Worm (Caenorhabditis elegans) whole organism, L1 larva: ENCODE data around the gene H40L08.7.

Experiments
- Y116A8C.19 ChIP-seq: sonication (generic microtip); optimal IDR thresholded peaks from 2 replicates; lab custom pipeline; 2016; ENCODE audit warnings: missing compliant biosample characterization, missing genetic modification characterization, borderline replicate concordance
- aly-2 ChIP-seq: fragments of 150-350 bp; optimal IDR thresholded peaks from 2 replicates; lab custom pipeline; 2014; ENCODE audit warnings: missing biosample characterization, missing genetic modification characterization
- ceh-82 ChIP-seq, 3 experiments: fragments of 150-350 bp in 1 of 3; sonication (generic microtip) in 2 of 3; optimal IDR thresholded peaks; 2 replicates each; lab custom pipeline; 2014 to 2017; ENCODE audit warnings: missing biosample characterization in 3 of 3, missing genetic modification characterization in 3 of 3
- dsc-1 ChIP-seq: sonication (generic microtip); optimal IDR thresholded peaks from 2 replicates; lab custom pipeline; 2016; ENCODE audit warnings: mild to moderate bottlenecking, missing genetic modification characterization, missing compliant biosample characterization
- efl-1 ChIP-seq, 4 experiments: fragments of 150-350 bp; optimal IDR thresholded peaks in 3 of 4; peaks in 1 of 4; 1 replicate in 1 of 4; 2 replicates in 3 of 4; lab custom pipeline; 2014; ENCODE audit warnings: missing biosample characterization in 2 of 4, missing genetic modification characterization in 2 of 4, missing genetic modification reagents in 2 of 4
- egl-13 ChIP-seq: sonication (generic microtip); optimal IDR thresholded peaks from 2 replicates; lab custom pipeline; 2016; ENCODE audit warnings: missing genotype, missing genetic modification reagents, missing genetic modification characterization, missing compliant biosample characterization
- fkh-4 ChIP-seq: sonication (generic microtip); optimal IDR thresholded peaks from 2 replicates; lab custom pipeline; 2016; ENCODE audit warnings: missing compliant biosample characterization, missing genetic modification characterization, borderline replicate concordance
- fkh-8 ChIP-seq: sonication (generic microtip); optimal IDR thresholded peaks from 2 replicates; lab custom pipeline; 2016; ENCODE audit warnings: mild to moderate bottlenecking, missing genetic modification characterization, missing compliant biosample characterization
- fos-1 ChIP-seq: fragments of 150-350 bp; optimal IDR thresholded peaks from 2 replicates; lab custom pipeline; 2014; ENCODE audit warnings: missing biosample characterization, missing genetic modification characterization
- grh-1 ChIP-seq: fragments of 200-800 bp; sonication (Bioruptor generic); IDR thresholded peaks from 2 replicates; pipeline ENCODE4 v1.3.6; 2022; ENCODE audit warnings: missing genetic modification reagents, missing genetic modification characterization, missing compliant biosample characterization
- hlh-17 ChIP-seq: fragments of 200-800 bp; sonication (Bioruptor generic); optimal IDR thresholded peaks from 2 replicates; lab custom pipeline; 2018; ENCODE audit warnings: missing genetic modification characterization, mild to moderate bottlenecking, missing compliant biosample characterization, moderate library complexity, borderline replicate concordance
- hpl-2 ChIP-seq: fragments of 150-350 bp; optimal IDR thresholded peaks from 2 replicates; lab custom pipeline; 2014; ENCODE audit warnings: missing biosample characterization, missing genetic modification reagents, missing genetic modification characterization
- irx-1 ChIP-seq: sonication (generic microtip); optimal IDR thresholded peaks from 2 replicates; lab custom pipeline; 2016; ENCODE audit warnings: missing genetic modification characterization, missing compliant biosample characterization
- lin-14 ChIP-seq: fragments of 200-800 bp; sonication (Bioruptor generic); optimal IDR thresholded peaks from 2 replicates; lab custom pipeline; 2018; ENCODE audit warnings: mild to moderate bottlenecking, missing genetic modification characterization, moderate library complexity, missing compliant biosample characterization
- lin-35 ChIP-seq, 2 experiments: fragments of 150-350 bp; optimal IDR thresholded peaks; 2 replicates each; lab custom pipeline; 2014; ENCODE audit warnings: missing biosample characterization in 2 of 2, missing genetic modification characterization in 2 of 2, missing genetic modification reagents in 2 of 2
- lir-3 ChIP-seq: sonication (generic microtip); optimal IDR thresholded peaks from 2 replicates; lab custom pipeline; 2016; ENCODE audit warnings: mild to moderate bottlenecking, missing genetic modification characterization, moderate library complexity, missing compliant biosample characterization; ENCODE audit not compliant: poor library complexity
- lsy-2 ChIP-seq, 2 experiments: fragments of 150-350 bp; optimal IDR thresholded peaks; 2 replicates each; lab custom pipeline; 2014; ENCODE audit warnings: missing biosample characterization in 2 of 2, missing genetic modification characterization in 2 of 2
- mdl-1 ChIP-seq, 2 experiments: fragments of 150-350 bp; optimal IDR thresholded peaks; 2 replicates each; lab custom pipeline; 2014 to 2017; ENCODE audit warnings: missing biosample characterization in 2 of 2, missing genetic modification characterization in 2 of 2, inconsistent platforms in 1 of 2
- mef-2 ChIP-seq: fragments of 150-350 bp; optimal IDR thresholded peaks from 2 replicates; lab custom pipeline; 2014; ENCODE audit warnings: missing biosample characterization, missing genetic modification characterization
- nhr-11 ChIP-seq: fragments of 150-350 bp; optimal IDR thresholded peaks from 2 replicates; lab custom pipeline; 2014; ENCODE audit warnings: missing biosample characterization, missing genetic modification characterization
- nhr-12 ChIP-seq: sonication (generic microtip); optimal IDR thresholded peaks from 2 replicates; lab custom pipeline; 2017; ENCODE audit warnings: missing biosample characterization, missing genetic modification characterization
- nhr-20 ChIP-seq: sonication (generic microtip); optimal IDR thresholded peaks from 2 replicates; lab custom pipeline; 2016; ENCODE audit warnings: mild to moderate bottlenecking, missing genetic modification characterization, missing compliant biosample characterization
- nhr-237 ChIP-seq: fragments of 150-350 bp; optimal IDR thresholded peaks from 2 replicates; lab custom pipeline; 2014; ENCODE audit warnings: missing biosample characterization, missing genetic modification characterization
- nhr-47 ChIP-seq: sonication (generic microtip); optimal IDR thresholded peaks from 2 replicates; lab custom pipeline; 2016; ENCODE audit warnings: mild to moderate bottlenecking, missing genetic modification characterization, moderate library complexity, missing compliant biosample characterization
- nhr-71 ChIP-seq: sonication (generic microtip); optimal IDR thresholded peaks from 2 replicates; lab custom pipeline; 2016; ENCODE audit warnings: mild to moderate bottlenecking, missing genetic modification characterization, moderate library complexity, missing compliant biosample characterization
- nhr-84 ChIP-seq: sonication (generic microtip); optimal IDR thresholded peaks from 2 replicates; lab custom pipeline; 2017; ENCODE audit warnings: missing biosample characterization, missing genetic modification characterization
- nhr-85 ChIP-seq: sonication (generic microtip); peaks from one replicate; lab custom pipeline; 2016; ENCODE audit warnings: missing genetic modification characterization, inconsistent platforms, missing compliant biosample characterization
- pax-3 ChIP-seq: fragments of 200-800 bp; sonication (Bioruptor generic); optimal IDR thresholded peaks from 2 replicates; lab custom pipeline; 2018; ENCODE audit warnings: mild to moderate bottlenecking, missing genetic modification characterization, moderate library complexity, missing compliant biosample characterization
- rnt-1 ChIP-seq: sonication (generic microtip); optimal IDR thresholded peaks from 2 replicates; lab custom pipeline; 2016; ENCODE audit warnings: mild to moderate bottlenecking, missing genetic modification characterization, moderate library complexity, missing compliant biosample characterization
- snu-23 ChIP-seq: sonication (generic microtip); optimal IDR thresholded peaks from 2 replicates; lab custom pipeline; 2016; ENCODE audit warnings: missing genetic modification characterization, missing compliant biosample characterization
- zag-1 ChIP-seq: fragments of 150-350 bp; optimal IDR thresholded peaks from 2 replicates; lab custom pipeline; 2014; ENCODE audit warnings: missing biosample characterization, missing genetic modification characterization
- ztf-4 ChIP-seq: fragments of 150-350 bp; optimal IDR thresholded peaks from 2 replicates; lab custom pipeline; 2014; ENCODE audit warnings: missing biosample characterization, missing genetic modification characterization

Gene H40L08.7

ce11 chrX:15039696-15040212 is 37.8 kb downstream of the H40L08.7 start:
- TF ChIP-seq snu-23: peak; percentile 10
- TF ChIP-seq fos-1 (tag; lab: Kevin White, UChicago): no peak
- peak in 1 of 2 experiments; percentile 1 for TF ChIP-seq lin-35 (GFP tag; optimal IDR thresholded peaks at IDR 0.05; lab: Kevin White, UChicago)
- peak; percentile 54 for TF ChIP-seq grh-1
- peak; percentile 80 for TF ChIP-seq nhr-85
- peak; percentile 51 for TF ChIP-seq lin-14 (GFP tag; lab: Kevin White, UChicago)
- no peak for TF ChIP-seq egl-13 (tag; lab: Kevin White, UChicago)

ce11 chrX:15039029-15039695 is 38.4 kb downstream of the H40L08.7 start:
- TF ChIP-seq irx-1 (tag; lab: Kevin White, UChicago): no peak
- no peak for TF ChIP-seq dsc-1 (tag; lab: Kevin White, UChicago)
- no peak for TF ChIP-seq hpl-2 (GFP tag; lab: Kevin White, UChicago)
- peak; percentile 1 for TF ChIP-seq fkh-4
- peak; percentile 42 for TF ChIP-seq rnt-1 (tag; lab: Kevin White, UChicago)
- no peak for TF ChIP-seq efl-1 (optimal IDR thresholded peaks at IDR 0.05; lab: Kevin White, UChicago)
- TF ChIP-seq efl-1 (GFP tag; optimal IDR thresholded peaks at IDR 0.05 in 1 of 2; lab: Kevin White, UChicago): peak in 1 of 2 experiments; percentile 92
- no peak for TF ChIP-seq nhr-20
- peak; percentile 65 for TF ChIP-seq nhr-71 (tag; lab: Kevin White, UChicago)
- no peak for TF ChIP-seq egl-13 (tag; lab: Kevin White, UChicago)
- peak; percentile 28 for TF ChIP-seq snu-23
- TF ChIP-seq lsy-2 (tag; optimal IDR thresholded peaks at IDR 0.05; lab: Kevin White, UChicago): peak in 1 of 2 experiments; percentile 12
- no peak for TF ChIP-seq nhr-85
- TF ChIP-seq lin-14 (GFP tag; lab: Kevin White, UChicago): peak; percentile 26
- TF ChIP-seq zag-1 (tag; lab: Kevin White, UChicago): no peak

ce11 chrX:15036287-15036686 is 41.3 kb downstream of the H40L08.7 start:
- TF ChIP-seq Y116A8C.19 (tag; lab: Kevin White, UChicago) (no peak), nhr-11 (tag; lab: Kevin White, UChicago) (no peak), efl-1 (optimal IDR thresholded peaks at IDR 0.05; lab: Kevin White, UChicago) (no peak), efl-1 (GFP tag; optimal IDR thresholded peaks at IDR 0.05 in 1 of 2; lab: Kevin White, UChicago) (peak in 1 of 2 experiments; percentile 38)

- TF ChIP-seq nhr-12 (tag; lab: Kevin White, UChicago) (no peak), nhr-11 (tag; lab: Kevin White, UChicago) (no peak), egl-13 (tag; lab: Kevin White, UChicago) (no peak), nhr-84 (no peak), hpl-2 (GFP tag; lab: Kevin White, UChicago) (no peak), fkh-8 (tag; lab: Kevin White, UChicago) (no peak), mdl-1 (tag; optimal IDR thresholded peaks at IDR 0.05; lab: Kevin White, UChicago) (no peak), irx-1 (tag; lab: Kevin White, UChicago) (no peak), hlh-17 (GFP tag; lab: Kevin White, UChicago) (no peak), ceh-82 (tag; optimal IDR thresholded peaks at IDR 0.05; lab: Kevin White, UChicago) (no peak), mef-2 (tag; lab: Kevin White, UChicago) (no peak), lir-3 (tag; lab: Kevin White, UChicago) (no peak), nhr-85 (no peak)
Measured at ce11 chrX:15035748-15036147, 41.8 kb downstream of the H40L08.7 start.

- TF ChIP-seq ztf-4 (tag; lab: Kevin White, UChicago): no peak
- peak; percentile 72 for TF ChIP-seq pax-3 (tag; lab: Kevin White, UChicago)
- peak; percentile 62 for TF ChIP-seq fkh-4
- peak; percentile 1 for TF ChIP-seq nhr-47
- no peak for TF ChIP-seq mef-2 (tag; lab: Kevin White, UChicago)
- TF ChIP-seq Y116A8C.19 (tag; lab: Kevin White, UChicago): no peak
- TF ChIP-seq aly-2 (tag; lab: Kevin White, UChicago): no peak
- TF ChIP-seq nhr-20: no peak
- TF ChIP-seq nhr-237: no peak
Measured at ce11 chrX:15034787-15035186, 42.8 kb downstream of the H40L08.7 start, which contains the start of gene dsc-1. Gene dsc-1 (minus strand): TSS chrX:15034832.
